Worm (Caenorhabditis elegans) whole organism, L2 larva: ENCODE results near the gene nit-1.

Source experiments
- elt-3 ChIP-seq: sonication (generic microtip); optimal IDR thresholded peaks from 2 replicates; lab custom pipeline; 2017; ENCODE audit warnings: missing biosample characterization, missing genetic modification characterization
- sem-4 ChIP-seq: fragments of 150-350 bp; optimal IDR thresholded peaks from 2 replicates; lab custom pipeline; 2014; ENCODE audit warnings: missing biosample characterization, missing genetic modification reagents, missing genetic modification characterization
- snpc-4 ChIP-seq: fragments of 150-350 bp; optimal IDR thresholded peaks from 2 replicates; lab custom pipeline; 2014; ENCODE audit warnings: missing biosample characterization, missing genetic modification characterization

- TF ChIP-seq snpc-4 (tag; lab: Kevin White, UChicago): no peak
- TF ChIP-seq sem-4 (tag; lab: Kevin White, UChicago): no peak
- no peak for TF ChIP-seq elt-3 (tag; lab: Kevin White, UChicago)
These were observed 6.3 kb upstream of the nit-1 start for ce11 chrIII:3915705-3916104.
